Worm (Caenorhabditis elegans) whole organism, L1 larva: ENCODE results near the gene mspn-1.

ENCODE experiments used
- C04F5.9 ChIP-seq: sonication (generic microtip); optimal IDR thresholded peaks from 2 replicates; lab custom pipeline; 2016; ENCODE audit warnings: missing genetic modification characterization, missing compliant biosample characterization
- C16A3.4 ChIP-seq: fragments of 150-350 bp; optimal IDR thresholded peaks from 2 replicates; lab custom pipeline; 2014; ENCODE audit warnings: missing biosample characterization, missing genetic modification characterization
- C34B4.2 ChIP-seq: sonication (generic microtip); optimal IDR thresholded peaks from 2 replicates; lab custom pipeline; 2017; ENCODE audit warnings: mild to moderate bottlenecking, missing genetic modification characterization, missing compliant biosample characterization
- F16B12.6 ChIP-seq: fragments of 150-350 bp; optimal IDR thresholded peaks from 2 replicates; lab custom pipeline; 2014; ENCODE audit warnings: missing biosample characterization, missing genetic modification characterization
- Y116A8C.19 ChIP-seq: sonication (generic microtip); optimal IDR thresholded peaks from 2 replicates; lab custom pipeline; 2016; ENCODE audit warnings: missing compliant biosample characterization, missing genetic modification characterization, borderline replicate concordance
- alr-1 ChIP-seq: fragments of 200-800 bp; sonication (Bioruptor generic); optimal IDR thresholded peaks from 2 replicates; lab custom pipeline; 2018; ENCODE audit warnings: borderline replicate concordance, mild to moderate bottlenecking, missing genetic modification characterization, missing compliant biosample characterization
- blmp-1 ChIP-seq: fragments of 150-350 bp; optimal IDR thresholded peaks from 2 replicates; lab custom pipeline; 2014; ENCODE audit warnings: missing biosample characterization, missing genetic modification characterization
- ceh-90 ChIP-seq: sonication (generic microtip); optimal IDR thresholded peaks from 2 replicates; lab custom pipeline; 2016; ENCODE audit warnings: missing genetic modification characterization, missing compliant biosample characterization
- dsc-1 ChIP-seq: sonication (generic microtip); optimal IDR thresholded peaks from 2 replicates; lab custom pipeline; 2016; ENCODE audit warnings: mild to moderate bottlenecking, missing genetic modification characterization, missing compliant biosample characterization
- efl-1 ChIP-seq, 4 experiments: fragments of 150-350 bp; optimal IDR thresholded peaks in 3 of 4; peaks in 1 of 4; 1 replicate in 1 of 4; 2 replicates in 3 of 4; lab custom pipeline; 2014; ENCODE audit warnings: missing biosample characterization in 2 of 4, missing genetic modification characterization in 2 of 4, missing genetic modification reagents in 2 of 4
- egl-13 ChIP-seq: sonication (generic microtip); optimal IDR thresholded peaks from 2 replicates; lab custom pipeline; 2016; ENCODE audit warnings: missing genotype, missing genetic modification reagents, missing genetic modification characterization, missing compliant biosample characterization
- egl-27 ChIP-seq, 2 experiments: fragments of 150-350 bp in 1 of 2; sonication (generic microtip); optimal IDR thresholded peaks; 3 replicates each; lab custom pipeline; 2017 to 2018; ENCODE audit warnings: missing biosample characterization in 2 of 2, missing genetic modification characterization in 2 of 2, missing genetic modification reagents in 2 of 2
- elt-2 ChIP-seq: sonication (generic microtip); optimal IDR thresholded peaks from 2 replicates; lab custom pipeline; 2016; ENCODE audit warnings: missing genetic modification characterization, mild to moderate bottlenecking, inconsistent platforms, missing compliant biosample characterization, missing genetic modification reagents
- fkh-10 ChIP-seq: sonication (generic microtip); optimal IDR thresholded peaks from 2 replicates; lab custom pipeline; 2017; ENCODE audit warnings: missing biosample characterization, missing genetic modification reagents, missing genetic modification characterization
- fkh-4 ChIP-seq: sonication (generic microtip); optimal IDR thresholded peaks from 2 replicates; lab custom pipeline; 2016; ENCODE audit warnings: missing compliant biosample characterization, missing genetic modification characterization, borderline replicate concordance
- grh-1 ChIP-seq: fragments of 200-800 bp; sonication (Bioruptor generic); IDR thresholded peaks from 2 replicates; pipeline ENCODE4 v1.3.6; 2022; ENCODE audit warnings: missing genetic modification reagents, missing genetic modification characterization, missing compliant biosample characterization
- irx-1 ChIP-seq: sonication (generic microtip); optimal IDR thresholded peaks from 2 replicates; lab custom pipeline; 2016; ENCODE audit warnings: missing genetic modification characterization, missing compliant biosample characterization
- lin-14 ChIP-seq: fragments of 200-800 bp; sonication (Bioruptor generic); optimal IDR thresholded peaks from 2 replicates; lab custom pipeline; 2018; ENCODE audit warnings: mild to moderate bottlenecking, missing genetic modification characterization, moderate library complexity, missing compliant biosample characterization
- lin-39 ChIP-seq: fragments of 150-350 bp; optimal IDR thresholded peaks from 2 replicates; lab custom pipeline; 2014; ENCODE audit warnings: missing biosample characterization, missing genetic modification reagents, missing genetic modification characterization
- lir-3 ChIP-seq: sonication (generic microtip); optimal IDR thresholded peaks from 2 replicates; lab custom pipeline; 2016; ENCODE audit warnings: mild to moderate bottlenecking, missing genetic modification characterization, moderate library complexity, missing compliant biosample characterization; ENCODE audit not compliant: poor library complexity
- lsy-2 ChIP-seq, 2 experiments: fragments of 150-350 bp; optimal IDR thresholded peaks; 2 replicates each; lab custom pipeline; 2014; ENCODE audit warnings: missing biosample characterization in 2 of 2, missing genetic modification characterization in 2 of 2
- mab-9 ChIP-seq: fragments of 200-800 bp; sonication (Bioruptor generic); IDR thresholded peaks from 2 replicates; pipeline ENCODE4 v1.3.6; 2022; ENCODE audit warnings: missing genetic modification reagents, missing genetic modification characterization, missing compliant biosample characterization
- mef-2 ChIP-seq: fragments of 150-350 bp; optimal IDR thresholded peaks from 2 replicates; lab custom pipeline; 2014; ENCODE audit warnings: missing biosample characterization, missing genetic modification characterization
- nhr-19 ChIP-seq: fragments of 200-800 bp; sonication (Bioruptor generic); conservative IDR thresholded peaks from 2 replicates; pipeline ENCODE4 v1.3.6; 2022; ENCODE audit warnings: missing genetic modification characterization, missing compliant biosample characterization
- nhr-76 ChIP-seq: sonication (generic microtip); optimal IDR thresholded peaks from 2 replicates; lab custom pipeline; 2017; ENCODE audit warnings: missing biosample characterization, missing genetic modification characterization
- nhr-77 ChIP-seq: fragments of 150-350 bp; optimal IDR thresholded peaks from 2 replicates; lab custom pipeline; 2014; ENCODE audit warnings: missing biosample characterization, missing genetic modification characterization
- pag-3 ChIP-seq: sonication (generic microtip); optimal IDR thresholded peaks from 2 replicates; lab custom pipeline; 2017; ENCODE audit warnings: missing genetic modification characterization, mild to moderate bottlenecking, missing compliant biosample characterization, antibody characterized with exemption, borderline replicate concordance; ENCODE audit not compliant: insufficient read depth
- pax-3 ChIP-seq: fragments of 200-800 bp; sonication (Bioruptor generic); optimal IDR thresholded peaks from 2 replicates; lab custom pipeline; 2018; ENCODE audit warnings: mild to moderate bottlenecking, missing genetic modification characterization, moderate library complexity, missing compliant biosample characterization
- rnt-1 ChIP-seq: sonication (generic microtip); optimal IDR thresholded peaks from 2 replicates; lab custom pipeline; 2016; ENCODE audit warnings: mild to moderate bottlenecking, missing genetic modification characterization, moderate library complexity, missing compliant biosample characterization
- snpc-4 ChIP-seq: fragments of 150-350 bp; optimal IDR thresholded peaks from 2 replicates; lab custom pipeline; 2014; ENCODE audit warnings: missing biosample characterization, missing genetic modification characterization
- snu-23 ChIP-seq: sonication (generic microtip); optimal IDR thresholded peaks from 2 replicates; lab custom pipeline; 2016; ENCODE audit warnings: missing genetic modification characterization, missing compliant biosample characterization
- sox-4 ChIP-seq: sonication (generic microtip); optimal IDR thresholded peaks from 2 replicates; lab custom pipeline; 2016; ENCODE audit warnings: missing genetic modification characterization, missing compliant biosample characterization
- swsn-7 ChIP-seq: sonication (generic microtip); optimal IDR thresholded peaks from 2 replicates; lab custom pipeline; 2016; ENCODE audit warnings: missing genetic modification characterization, missing compliant biosample characterization
- tbx-2 ChIP-seq: sonication (generic microtip); optimal IDR thresholded peaks from 2 replicates; lab custom pipeline; 2016; ENCODE audit warnings: missing genetic modification characterization, missing compliant biosample characterization
- tlp-1 ChIP-seq: fragments of 150-350 bp; optimal IDR thresholded peaks from 2 replicates; lab custom pipeline; 2014; ENCODE audit warnings: missing biosample characterization, missing genetic modification characterization
- unc-62 ChIP-seq: fragments of 150-350 bp; optimal IDR thresholded peaks from 2 replicates; lab custom pipeline; 2014; ENCODE audit warnings: missing biosample characterization, missing genetic modification reagents, missing genetic modification characterization
- unc-98 ChIP-seq: fragments of 200-800 bp; sonication (Bioruptor generic); IDR thresholded peaks from 2 replicates; pipeline ENCODE4 v1.3.6; 2022; ENCODE audit warnings: missing genetic modification characterization, missing compliant biosample characterization
- zag-1 ChIP-seq: fragments of 150-350 bp; optimal IDR thresholded peaks from 2 replicates; lab custom pipeline; 2014; ENCODE audit warnings: missing biosample characterization, missing genetic modification characterization
- zip-4 ChIP-seq: fragments of 200-800 bp; sonication (Bioruptor generic); optimal IDR thresholded peaks from 2 replicates; lab custom pipeline; 2018; ENCODE audit warnings: mild to moderate bottlenecking, missing genetic modification characterization, moderate library complexity, missing compliant biosample characterization
- ztf-11 ChIP-seq, 2 experiments: sonication (generic microtip); optimal IDR thresholded peaks; 2 replicates each; lab custom pipeline; 2016 to 2017; ENCODE audit warnings: missing genetic modification characterization in 2 of 2, missing biosample characterization in 1 of 2, missing compliant biosample characterization in 1 of 2
- ztf-4 ChIP-seq: fragments of 150-350 bp; optimal IDR thresholded peaks from 2 replicates; lab custom pipeline; 2014; ENCODE audit warnings: missing biosample characterization, missing genetic modification characterization

The mspn-1 gene

ce11 chrIV:10128906-10129386 is 48.8 kb upstream of the mspn-1 start, which contains the start of the genes gtbp-1 and K08F4.3 (continued):
- TF ChIP-seq lin-39 (no peak), zag-1 (tag; lab: Kevin White, UChicago) (no peak), nhr-19 (peak; percentile 61), lsy-2 (tag; optimal IDR thresholded peaks at IDR 0.05; lab: Kevin White, UChicago) (peak; percentile 79 to 95), blmp-1 (tag; lab: Kevin White, UChicago) (peak; percentile 53), unc-62 (GFP tag; lab: Kevin White, UChicago) (no peak), egl-13 (tag; lab: Kevin White, UChicago) (no peak), nhr-77 (tag; lab: Kevin White, UChicago) (peak; percentile 78), F16B12.6 (tag; lab: Kevin White, UChicago) (peak; percentile 45), elt-2 (tag; lab: Kevin White, UChicago) (no peak), C04F5.9 (no peak), unc-98 (GFP tag; lab: Robert Waterston, UW) (no peak), nhr-76 (tag; lab: Kevin White, UChicago) (no peak), pax-3 (tag; lab: Kevin White, UChicago) (peak; percentile 23), rnt-1 (tag; lab: Kevin White, UChicago) (peak; percentile 76), ztf-11 (tag; optimal IDR thresholded peaks at IDR 0.05; lab: Kevin White, UChicago) (no peak), zip-4 (GFP tag; lab: Kevin White, UChicago) (no peak), mab-9 (GFP tag; lab: Robert Waterston, UW) (no peak), snpc-4 (tag; lab: Kevin White, UChicago) (peak; percentile 54), C34B4.2 (no peak), fkh-10 (GFP tag; lab: Kevin White, UChicago) (no peak), ceh-90 (tag; lab: Kevin White, UChicago) (no peak), pag-3 (tag; lab: Kevin White, UChicago) (no peak), fkh-4 (tag; lab: Kevin White, UChicago) (no peak), snu-23 (GFP tag; lab: Kevin White, UChicago) (peak; percentile 83), alr-1 (tag; lab: Kevin White, UChicago) (no peak), lin-14 (GFP tag; lab: Kevin White, UChicago) (no peak), efl-1 (optimal IDR thresholded peaks at IDR 0.05; lab: Kevin White, UChicago) (peak; percentile 83 to 95), efl-1 (GFP tag; optimal IDR thresholded peaks at IDR 0.05 in 1 of 2; lab: Kevin White, UChicago) (peak; percentile 94 to 99), Y116A8C.19 (no peak), sox-4 (tag; lab: Kevin White, UChicago) (no peak), mef-2 (tag; lab: Kevin White, UChicago) (no peak), tlp-1 (tag; lab: Kevin White, UChicago) (no peak), lir-3 (tag; lab: Kevin White, UChicago) (no peak), irx-1 (tag; lab: Kevin White, UChicago) (peak; percentile 10), C16A3.4 (tag; lab: Kevin White, UChicago) (peak; percentile 75), grh-1 (GFP tag; lab: Robert Waterston, UW) (peak; percentile 38; the same call in 1 of the 2 replicates), ztf-4 (tag; lab: Kevin White, UChicago) (no peak), tbx-2 (tag; lab: Kevin White, UChicago) (no peak), egl-27 (tag; optimal IDR thresholded peaks at IDR 0.05; lab: Kevin White, UChicago) (no peak), dsc-1 (tag; lab: Kevin White, UChicago) (peak; percentile 37)

- TF ChIP-seq swsn-7: no peak
- no peak for TF ChIP-seq lin-39
These were observed 47.8 kb upstream of the mspn-1 start, which contains the start of gene glt-3 for ce11 chrIV:10129957-10130356. Gene glt-3, plus strand, starts transcription at chrIV:10130257.
